Fruit fly (Drosophila melanogaster): Measurements from ENCODE around the gene rudhira.
A peak's percentile ranks its signal among the peaks of the same experiment; 100 is the strongest.

Gene rudhira

DNA sequence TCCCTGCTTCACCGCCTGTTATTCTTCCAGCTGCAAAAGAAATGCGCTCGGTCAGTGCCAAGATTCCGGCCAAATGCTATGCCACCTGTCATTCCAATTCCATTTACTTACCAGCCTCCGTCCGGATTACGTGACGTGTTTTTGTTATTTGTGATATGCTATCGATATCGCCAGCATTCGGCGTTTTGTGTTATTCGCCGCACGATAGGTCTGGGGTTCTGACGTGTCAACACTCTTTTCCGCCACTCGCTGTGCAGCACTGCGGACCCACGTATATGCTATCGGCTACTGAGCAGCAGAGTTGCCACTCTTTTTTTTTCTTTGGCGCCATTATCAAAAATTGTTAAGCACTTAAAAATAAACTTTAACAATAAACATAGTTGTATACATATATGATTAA, 35.6 kb downstream of the rudhira start, which contains the start of gene p24-1:
Gene p24-1, minus strand, starts transcription at position 221 of the 400 bp plus-strand sequence.
- TF ChIP-seq Clk (GFP tag; optimal IDR thresholded peaks at IDR 0.05) (no peak), CG1620 (GFP tag; optimal IDR thresholded peaks at IDR 0.05) (peak; percentile 88), toe (GFP tag; optimal IDR thresholded peaks at IDR 0.05) (peak; percentile 28), bab1 (GFP tag; optimal IDR thresholded peaks at IDR 0.05) (peak; percentile 81), CG33017 (tag; optimal IDR thresholded peaks at IDR 0.05) (no peak), pad (GFP tag; optimal IDR thresholded peaks at IDR 0.05) (peak; percentile 73), Crg-1 (GFP tag; optimal IDR thresholded peaks at IDR 0.05) (peak; percentile 88), tj (GFP tag; optimal IDR thresholded peaks at IDR 0.05) (peak; percentile 16), ovo (GFP tag; optimal IDR thresholded peaks at IDR 0.05) (peak; percentile 67), Mnt (GFP tag; optimal IDR thresholded peaks at IDR 0.05) (peak; percentile 85), CG7101 (tag; optimal IDR thresholded peaks at IDR 0.05) (peak; percentile 81), CG11617 (GFP tag; optimal IDR thresholded peaks at IDR 0.05) (peak; percentile 24), CG14711 (tag; optimal IDR thresholded peaks at IDR 0.05) (peak; percentile 76), cic (GFP tag; optimal IDR thresholded peaks at IDR 0.05) (peak; percentile 41), Hr96 (GFP tag; optimal IDR thresholded peaks at IDR 0.05) (no peak)

DNA sequence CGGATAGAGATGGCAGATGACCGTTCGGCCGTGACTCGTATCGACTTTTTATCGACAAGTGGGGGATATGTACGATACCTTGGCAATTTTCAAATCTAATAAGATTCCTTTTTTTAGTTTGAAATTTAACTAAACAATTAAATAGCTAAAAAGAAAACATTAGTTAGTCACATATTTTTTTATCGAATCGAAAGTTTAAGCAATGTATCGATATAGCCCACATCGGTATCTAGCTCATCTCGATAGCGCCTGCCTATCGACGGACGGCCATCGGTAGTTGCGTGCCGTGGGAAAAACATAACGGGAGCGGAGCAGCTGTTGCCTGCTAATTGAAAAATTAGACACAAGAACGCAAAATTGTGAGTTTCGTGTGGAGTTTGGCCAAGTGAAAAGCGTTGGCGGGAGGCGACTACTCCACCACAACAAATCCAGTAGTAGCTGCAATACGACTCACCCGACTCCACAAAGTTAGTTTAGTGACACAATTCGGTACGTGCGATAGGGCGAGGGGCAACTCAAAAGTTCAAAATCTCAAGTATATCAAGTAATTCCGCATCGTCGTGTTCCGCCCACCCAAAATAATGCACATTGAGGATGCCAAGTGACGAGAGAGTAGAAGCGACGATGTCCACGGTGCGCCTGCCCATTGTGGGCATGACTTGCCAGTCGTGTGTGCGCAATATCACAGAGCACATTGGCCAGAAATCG, 38.2 kb downstream of the rudhira start, which contains the start of the genes CG10347 and ATP7:
Gene CG10347, minus strand, starts transcription at position 174 of the 708 bp plus-strand sequence.
Gene ATP7, plus strand, starts transcription at position 265 of the 708 bp plus-strand sequence.
- TF ChIP-seq cic (GFP tag; optimal IDR thresholded peaks at IDR 0.05), result no peak
- TF ChIP-seq pad (GFP tag; optimal IDR thresholded peaks at IDR 0.05), result peak; percentile 35
- no peak for TF ChIP-seq CG5204 (GFP tag; optimal IDR thresholded peaks at IDR 0.05)
- TF ChIP-seq bab1 (GFP tag; optimal IDR thresholded peaks at IDR 0.05), result peak; percentile 77
- peak; percentile 43 for TF ChIP-seq CG14711 (tag; optimal IDR thresholded peaks at IDR 0.05)
- peak; percentile 81 for TF ChIP-seq Mnt (GFP tag; optimal IDR thresholded peaks at IDR 0.05)
- peak; percentile 55 for TF ChIP-seq CG1620 (GFP tag; optimal IDR thresholded peaks at IDR 0.05)
- TF ChIP-seq Crg-1 (GFP tag; optimal IDR thresholded peaks at IDR 0.05), result peak; percentile 27
- TF ChIP-seq ovo (GFP tag; optimal IDR thresholded peaks at IDR 0.05), result peak; percentile 90
- no peak for TF ChIP-seq CG33017 (tag; optimal IDR thresholded peaks at IDR 0.05)
- no peak for TF ChIP-seq Clk (GFP tag; optimal IDR thresholded peaks at IDR 0.05)
- peak; percentile 61 for TF ChIP-seq CG11617 (GFP tag; optimal IDR thresholded peaks at IDR 0.05)
- TF ChIP-seq tj (GFP tag; optimal IDR thresholded peaks at IDR 0.05), result peak; percentile 32
- TF ChIP-seq toe (GFP tag; optimal IDR thresholded peaks at IDR 0.05), result peak; percentile 47
- no peak for TF ChIP-seq kay (GFP tag; ENCODE audit: borderline replicate concordance)
- TF ChIP-seq Hr96 (GFP tag; optimal IDR thresholded peaks at IDR 0.05), result no peak
- TF ChIP-seq CG7045 (GFP tag; optimal IDR thresholded peaks at IDR 0.05), result no peak
- TF ChIP-seq cnc (optimal IDR thresholded peaks at IDR 0.05), result peak in 1 of 2 experiments; percentile 44
- peak; percentile 41 for TF ChIP-seq CG7101 (tag; optimal IDR thresholded peaks at IDR 0.05)
- no peak for TF ChIP-seq CG12768 (GFP tag; optimal IDR thresholded peaks at IDR 0.05)

DNA sequence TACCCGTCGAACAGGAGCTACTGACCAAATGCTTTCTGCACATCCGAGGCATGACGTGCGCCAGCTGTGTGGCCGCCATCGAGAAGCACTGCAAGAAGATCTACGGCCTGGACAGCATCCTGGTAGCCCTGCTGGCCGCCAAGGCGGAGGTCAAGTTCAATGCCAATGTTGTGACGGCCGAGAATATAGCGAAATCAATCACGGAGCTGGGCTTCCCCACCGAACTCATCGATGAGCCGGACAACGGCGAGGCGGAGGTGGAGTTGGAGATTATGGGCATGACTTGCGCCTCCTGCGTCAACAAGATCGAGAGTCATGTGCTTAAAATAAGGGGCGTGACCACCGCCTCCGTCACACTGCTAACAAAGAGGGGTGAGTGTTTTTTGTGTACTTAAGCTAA, 39.3 kb downstream of the rudhira start:
- TF ChIP-seq CG11617 (GFP tag; optimal IDR thresholded peaks at IDR 0.05), result no peak
- TF ChIP-seq CG12768 (GFP tag; optimal IDR thresholded peaks at IDR 0.05), result no peak
- TF ChIP-seq CG7101 (tag; optimal IDR thresholded peaks at IDR 0.05), result no peak
- no peak for TF ChIP-seq CG33017 (tag; optimal IDR thresholded peaks at IDR 0.05)
- TF ChIP-seq Crg-1 (GFP tag; optimal IDR thresholded peaks at IDR 0.05), result no peak
- no peak for TF ChIP-seq tj (GFP tag; optimal IDR thresholded peaks at IDR 0.05)
- TF ChIP-seq Clk (GFP tag; optimal IDR thresholded peaks at IDR 0.05), result no peak
- TF ChIP-seq kay (GFP tag; ENCODE audit: borderline replicate concordance), result no peak
- no peak for TF ChIP-seq bab1 (GFP tag; optimal IDR thresholded peaks at IDR 0.05)
- TF ChIP-seq cic (GFP tag; optimal IDR thresholded peaks at IDR 0.05), result no peak
- no peak for TF ChIP-seq CG14711 (tag; optimal IDR thresholded peaks at IDR 0.05)
- no peak for TF ChIP-seq cnc (optimal IDR thresholded peaks at IDR 0.05)
- no peak for TF ChIP-seq CG7045 (GFP tag; optimal IDR thresholded peaks at IDR 0.05)
- no peak for TF ChIP-seq pad (GFP tag; optimal IDR thresholded peaks at IDR 0.05)
- TF ChIP-seq toe (GFP tag; optimal IDR thresholded peaks at IDR 0.05), result no peak

DNA sequence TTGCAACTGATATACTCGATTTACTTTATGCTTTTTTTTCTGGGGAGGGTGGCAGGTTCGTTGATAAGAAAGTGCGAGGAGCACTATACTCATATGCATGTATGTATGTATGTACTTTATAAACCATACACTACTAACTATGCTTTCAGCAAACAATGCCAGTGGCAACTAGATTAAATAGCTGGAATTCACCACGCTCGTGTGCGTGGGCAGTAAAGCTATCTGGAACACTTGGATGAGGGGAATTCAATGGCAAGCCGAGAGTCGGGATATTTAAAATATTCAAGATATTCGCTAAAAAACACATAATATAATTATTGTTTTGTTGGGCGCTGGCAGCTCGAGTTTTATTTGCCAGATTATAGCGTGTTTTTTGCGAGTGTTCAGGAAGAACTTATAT, 40.2 kb downstream of the rudhira start:
- TF ChIP-seq Clk (GFP tag; optimal IDR thresholded peaks at IDR 0.05), result no peak
- no peak for TF ChIP-seq Crg-1 (GFP tag; optimal IDR thresholded peaks at IDR 0.05)
- TF ChIP-seq cic (GFP tag; optimal IDR thresholded peaks at IDR 0.05), result no peak
- TF ChIP-seq bab1 (GFP tag; optimal IDR thresholded peaks at IDR 0.05), result no peak
- no peak for TF ChIP-seq CG1620 (GFP tag; optimal IDR thresholded peaks at IDR 0.05)
- TF ChIP-seq CG33017 (tag; optimal IDR thresholded peaks at IDR 0.05), result no peak
- TF ChIP-seq ovo (GFP tag; optimal IDR thresholded peaks at IDR 0.05), result no peak
- no peak for TF ChIP-seq CG14711 (tag; optimal IDR thresholded peaks at IDR 0.05)
- TF ChIP-seq CG12768 (GFP tag; optimal IDR thresholded peaks at IDR 0.05), result no peak
- TF ChIP-seq toe (GFP tag; optimal IDR thresholded peaks at IDR 0.05), result no peak
- no peak for TF ChIP-seq Mnt (GFP tag; optimal IDR thresholded peaks at IDR 0.05)
- TF ChIP-seq pad (GFP tag; optimal IDR thresholded peaks at IDR 0.05), result no peak

DNA sequence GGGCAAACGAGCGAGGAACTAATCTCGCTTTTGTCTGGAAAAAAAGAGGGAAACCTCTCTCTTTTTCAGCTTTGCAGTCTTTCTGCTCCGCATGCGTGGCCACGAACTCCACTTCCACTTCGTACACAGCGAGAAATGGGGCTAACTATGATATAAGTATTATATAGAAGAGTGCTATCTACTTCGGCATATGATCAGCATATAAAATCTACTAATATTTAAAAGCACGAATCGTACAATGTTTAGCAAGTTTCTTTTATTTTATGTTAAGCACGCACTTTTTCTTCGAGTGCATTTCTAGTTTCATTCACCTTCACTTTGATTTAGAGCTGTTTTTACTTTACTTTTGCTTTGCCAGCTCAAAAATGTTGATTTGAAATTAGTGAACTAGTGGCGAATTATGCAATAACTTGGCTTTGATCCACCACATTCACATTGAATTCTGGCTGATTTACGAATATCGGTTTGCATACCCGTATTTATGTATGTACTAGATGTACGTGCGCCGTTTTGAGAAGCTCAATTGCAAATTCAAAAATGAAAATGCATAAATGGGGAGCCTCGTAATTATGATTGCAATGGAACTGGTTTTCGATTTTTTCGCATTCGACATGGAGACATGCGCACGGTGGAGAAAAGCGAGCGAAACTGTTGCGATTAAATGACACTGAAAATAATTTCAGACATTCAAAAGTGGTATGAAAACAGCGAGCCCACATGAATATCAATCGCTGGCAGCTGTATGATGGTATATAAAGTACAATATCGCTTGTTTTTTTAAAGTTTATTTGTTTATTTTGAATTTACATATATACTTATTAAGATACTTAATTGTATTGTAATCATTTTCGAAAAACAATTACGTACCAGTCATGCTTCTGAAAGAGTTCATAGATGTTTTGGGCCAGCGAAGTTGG, 41.1 kb downstream of the rudhira start:
- TF ChIP-seq kay (GFP tag; ENCODE audit: borderline replicate concordance) (no peak), CG11617 (GFP tag; optimal IDR thresholded peaks at IDR 0.05) (peak; percentile 36), cic (GFP tag; optimal IDR thresholded peaks at IDR 0.05) (no peak), CG7101 (tag; optimal IDR thresholded peaks at IDR 0.05) (peak; percentile 48), cnc (optimal IDR thresholded peaks at IDR 0.05) (no peak), tj (GFP tag; optimal IDR thresholded peaks at IDR 0.05) (peak; percentile 19), pad (GFP tag; optimal IDR thresholded peaks at IDR 0.05) (no peak), Mnt (GFP tag; optimal IDR thresholded peaks at IDR 0.05) (peak; percentile 11), CG14711 (tag; optimal IDR thresholded peaks at IDR 0.05) (peak; percentile 70), Clk (GFP tag; optimal IDR thresholded peaks at IDR 0.05) (no peak), CG12768 (GFP tag; optimal IDR thresholded peaks at IDR 0.05) (no peak), Crg-1 (GFP tag; optimal IDR thresholded peaks at IDR 0.05) (peak; percentile 3), bab1 (GFP tag; optimal IDR thresholded peaks at IDR 0.05) (peak; percentile 97), ovo (GFP tag; optimal IDR thresholded peaks at IDR 0.05) (no peak), CG1620 (GFP tag; optimal IDR thresholded peaks at IDR 0.05) (peak; percentile 29)
